Worm (Caenorhabditis elegans): ENCODE results near the gene K09F6.10.

- TF ChIP-seq Y116A8C.19 (tag; optimal IDR thresholded peaks at IDR 0.05; ENCODE audit: borderline replicate concordance) = no peak
- no peak for TF ChIP-seq tbx-2 (tag; optimal IDR thresholded peaks at IDR 0.05)
- no peak for TF ChIP-seq pag-3 (tag; optimal IDR thresholded peaks at IDR 0.05; ENCODE audit: borderline replicate concordance, insufficient read depth)
- TF ChIP-seq pax-3 (tag; optimal IDR thresholded peaks at IDR 0.05) = no peak
- no peak for TF ChIP-seq fkh-10 (GFP tag; optimal IDR thresholded peaks at IDR 0.05)
- no peak for TF ChIP-seq hpl-2 (GFP tag; optimal IDR thresholded peaks at IDR 0.05)
- no peak for TF ChIP-seq alr-1 (tag; optimal IDR thresholded peaks at IDR 0.05; ENCODE audit: borderline replicate concordance)
- TF ChIP-seq nhr-237 (tag; optimal IDR thresholded peaks at IDR 0.05) = no peak
These were observed 13.6 kb upstream of the K09F6.10 start, which contains the start of gene B0281.6 for ce11 chrII:2302330-2302729.

All from whole organism, L1 larva.